Worm (Caenorhabditis elegans) whole organism, L4 larva: Measurements from ENCODE around the gene cdc-25.3.

ENCODE experiments used
- D1046.2 ChIP-seq: fragments of 200-800 bp; sonication (Bioruptor generic); IDR thresholded peaks from 2 replicates; pipeline ENCODE4 v1.3.6; 2022; ENCODE audit warnings: missing genetic modification characterization, missing compliant biosample characterization
- F37D6.2 ChIP-seq: sonication (generic microtip); optimal IDR thresholded peaks from 2 replicates; lab custom pipeline; 2016; ENCODE audit warnings: mild to moderate bottlenecking, missing genetic modification characterization, missing compliant biosample characterization
- F49E8.2 ChIP-seq: sonication (generic microtip); optimal IDR thresholded peaks from 2 replicates; lab custom pipeline; 2016; ENCODE audit warnings: missing compliant biosample characterization, mild to moderate bottlenecking, missing genetic modification characterization, borderline replicate concordance
- T20F7.1 ChIP-seq: fragments of 200-800 bp; sonication (Bioruptor generic); optimal IDR thresholded peaks from 2 replicates; lab custom pipeline; 2018; ENCODE audit warnings: mild to moderate bottlenecking, missing genetic modification characterization, missing compliant biosample characterization
- T26A8.4 ChIP-seq: fragments of 200-800 bp; sonication (Bioruptor generic); IDR thresholded peaks from 2 replicates; pipeline ENCODE4 v1.3.6; 2022; ENCODE audit warnings: missing genetic modification characterization, missing compliant biosample characterization
- Y105C5A.15 ChIP-seq: fragments of 200-800 bp; sonication (Bioruptor generic); IDR thresholded peaks from 2 replicates; pipeline ENCODE4 v1.3.6; 2022; ENCODE audit warnings: missing genetic modification characterization, missing compliant biosample characterization
- Y48G9A.11 ChIP-seq: fragments of 200-800 bp; sonication (Bioruptor generic); IDR thresholded peaks from 2 replicates; pipeline ENCODE4 v1.3.6; 2022; ENCODE audit warnings: missing genetic modification reagents, missing genetic modification characterization, missing compliant biosample characterization
- ama-1 ChIP-seq: fragments of 150-350 bp; optimal IDR thresholded peaks from 2 replicates; lab custom pipeline; 2014; ENCODE audit warnings: inconsistent platforms, mixed read lengths
- arid-1 ChIP-seq: fragments of 200-800 bp; sonication (Bioruptor generic); conservative IDR thresholded peaks from 2 replicates; pipeline ENCODE4 v1.3.6; 2022; ENCODE audit warnings: missing genetic modification reagents, missing genetic modification characterization, missing compliant biosample characterization
- attf-4 ChIP-seq: sonication (generic microtip); optimal IDR thresholded peaks from 3 replicates; lab custom pipeline; 2017; ENCODE audit warnings: missing biosample characterization, missing genetic modification characterization
- ceh-28 ChIP-seq: fragments of 150-350 bp; optimal IDR thresholded peaks from 2 replicates; lab custom pipeline; 2014; ENCODE audit warnings: missing biosample characterization, missing genetic modification reagents, missing genetic modification characterization
- ceh-32 ChIP-seq: sonication (generic microtip); optimal IDR thresholded peaks from 2 replicates; lab custom pipeline; 2016; ENCODE audit warnings: mild to moderate bottlenecking, missing genetic modification characterization, missing compliant biosample characterization; ENCODE audit not compliant: poor library complexity
- ceh-62 ChIP-seq: sonication (generic microtip); optimal IDR thresholded peaks from 2 replicates; lab custom pipeline; 2017; ENCODE audit warnings: missing biosample characterization, missing genetic modification characterization
- ces-1 ChIP-seq: fragments of 150-350 bp; sonication (generic microtip); optimal IDR thresholded peaks from 4 replicates; lab custom pipeline; 2014; ENCODE audit warnings: missing biosample characterization, missing genetic modification reagents, missing genetic modification characterization
- ctbp-1 ChIP-seq: fragments of 200-800 bp; sonication (Bioruptor generic); IDR thresholded peaks from 2 replicates; pipeline ENCODE4 v1.3.6; 2022; ENCODE audit warnings: missing genetic modification reagents, missing genetic modification characterization, missing compliant biosample characterization
- dmd-9 ChIP-seq: fragments of 200-800 bp; sonication (Bioruptor generic); IDR thresholded peaks from 2 replicates; pipeline ENCODE4 v1.3.6; 2022; ENCODE audit warnings: missing genetic modification reagents, missing genetic modification characterization, missing compliant biosample characterization
- dpl-1 ChIP-seq: fragments of 150-350 bp; optimal IDR thresholded peaks from 2 replicates; lab custom pipeline; 2014; ENCODE audit warnings: missing biosample characterization, missing genetic modification reagents, missing genetic modification characterization
- dve-1 ChIP-seq: sonication (generic microtip); optimal IDR thresholded peaks from 2 replicates; lab custom pipeline; 2017; ENCODE audit warnings: antibody characterized with exemption, mild to moderate bottlenecking, missing genetic modification characterization, missing compliant biosample characterization; ENCODE audit not compliant: insufficient read depth
- egl-43 ChIP-seq: fragments of 200-800 bp; sonication (Bioruptor generic); IDR thresholded peaks from 2 replicates; pipeline ENCODE4 v1.3.6; 2022; ENCODE audit warnings: missing genetic modification reagents, missing genetic modification characterization, missing compliant biosample characterization
- hif-1 ChIP-seq, 2 experiments: sonication (generic microtip); optimal IDR thresholded peaks; 2 replicates each; lab custom pipeline; 2016 to 2017; ENCODE audit warnings: missing compliant biosample characterization in 2 of 2, missing genetic modification characterization in 2 of 2, missing genetic modification reagents in 2 of 2, missing genotype in 2 of 2, mild to moderate bottlenecking in 1 of 2
- hlh-11 ChIP-seq: fragments of 200-800 bp; sonication (Bioruptor generic); optimal IDR thresholded peaks from 2 replicates; lab custom pipeline; 2018; ENCODE audit warnings: mild to moderate bottlenecking, missing genetic modification characterization, missing compliant biosample characterization
- hlh-30 ChIP-seq: sonication (generic microtip); optimal IDR thresholded peaks from 2 replicates; lab custom pipeline; 2017; ENCODE audit warnings: antibody characterized with exemption, mild to moderate bottlenecking, missing genetic modification characterization, missing compliant biosample characterization; ENCODE audit not compliant: insufficient read depth
- lin-1 ChIP-seq: fragments of 200-800 bp; sonication (Bioruptor generic); IDR thresholded peaks from 2 replicates; pipeline ENCODE4 v1.3.6; 2022; ENCODE audit warnings: missing genetic modification reagents, missing genetic modification characterization, missing compliant biosample characterization
- lin-13 ChIP-seq: fragments of 150-350 bp; optimal IDR thresholded peaks from 2 replicates; lab custom pipeline; 2014; ENCODE audit warnings: missing biosample characterization, missing genetic modification reagents, missing genetic modification characterization
- lin-15B ChIP-seq: fragments of 150-350 bp; sonication (generic microtip); optimal IDR thresholded peaks from 3 replicates; lab custom pipeline; 2014; ENCODE audit warnings: missing biosample characterization, missing genetic modification characterization
- lin-38 ChIP-seq: fragments of 200-800 bp; sonication (Bioruptor generic); IDR thresholded peaks from 2 replicates; pipeline ENCODE4 v1.3.6; 2022; ENCODE audit warnings: missing genetic modification reagents, missing genetic modification characterization, missing compliant biosample characterization
- lsy-2 ChIP-seq, 2 experiments: fragments of 150-350 bp in 1 of 2; sonication (generic microtip) in 1 of 2; optimal IDR thresholded peaks; 2 replicates each; lab custom pipeline; 2014 to 2017; ENCODE audit warnings: missing biosample characterization in 2 of 2, missing genetic modification characterization in 2 of 2
- madf-9 ChIP-seq: fragments of 200-800 bp; sonication (Bioruptor generic); conservative IDR thresholded peaks from 2 replicates; pipeline ENCODE4 v1.3.6; 2022; ENCODE audit warnings: missing genetic modification reagents, missing genetic modification characterization, missing compliant biosample characterization
- mdl-1 ChIP-seq, 2 experiments: fragments of 150-350 bp in 1 of 2; sonication (generic microtip) in 1 of 2; optimal IDR thresholded peaks; 2 replicates each; lab custom pipeline; 2014 to 2017; ENCODE audit warnings: missing biosample characterization in 2 of 2, missing genetic modification characterization in 2 of 2
- mep-1 ChIP-seq: fragments of 150-350 bp; sonication (generic microtip); optimal IDR thresholded peaks from 3 replicates; lab custom pipeline; 2014; ENCODE audit warnings: missing biosample characterization, missing genetic modification characterization
- mes-2 ChIP-seq: sonication (generic microtip); optimal IDR thresholded peaks from 2 replicates; lab custom pipeline; 2016; ENCODE audit warnings: missing genotype, mild to moderate bottlenecking, missing genetic modification characterization, missing compliant biosample characterization; ENCODE audit not compliant: poor library complexity, severe bottlenecking
- mxl-2 ChIP-seq: fragments of 200-800 bp; sonication (Bioruptor generic); conservative IDR thresholded peaks from 2 replicates; pipeline ENCODE4 v1.3.6; 2022; ENCODE audit warnings: missing genetic modification reagents, missing genetic modification characterization, missing compliant biosample characterization
- nhr-11 ChIP-seq: fragments of 150-350 bp; optimal IDR thresholded peaks from 2 replicates; lab custom pipeline; 2014; ENCODE audit warnings: missing biosample characterization, missing genetic modification characterization
- nhr-237 ChIP-seq: sonication (generic microtip); optimal IDR thresholded peaks from 2 replicates; lab custom pipeline; 2017; ENCODE audit warnings: missing biosample characterization, missing genetic modification characterization
- nhr-28 ChIP-seq: fragments of 150-350 bp; optimal IDR thresholded peaks from 2 replicates; lab custom pipeline; 2014; ENCODE audit warnings: missing biosample characterization, missing genetic modification characterization
- nhr-42 ChIP-seq: fragments of 200-800 bp; sonication (Bioruptor generic); IDR thresholded peaks from 2 replicates; pipeline ENCODE4 v1.3.6; 2022; ENCODE audit warnings: missing genetic modification characterization, missing compliant biosample characterization
- nhr-6 ChIP-seq: fragments of 150-350 bp; optimal IDR thresholded peaks from 2 replicates; lab custom pipeline; 2014; ENCODE audit warnings: missing biosample characterization, missing genetic modification characterization
- pha-4 ChIP-seq, 2 experiments: fragments of 150-350 bp in 1 of 2; fragments of 200-800 bp in 1 of 2; sonication (Bioruptor generic) in 1 of 2; IDR thresholded peaks in 1 of 2; optimal IDR thresholded peaks in 1 of 2; 2 replicates each; pipeline versions ENCODE4 v1.3.6 to Lab custom; 2014 to 2022; ENCODE audit warnings: missing genetic modification characterization in 2 of 2, missing genetic modification reagents in 2 of 2, missing biosample characterization in 1 of 2, missing compliant biosample characterization in 1 of 2
- rbr-2 ChIP-seq: sonication (generic microtip); optimal IDR thresholded peaks from 2 replicates; lab custom pipeline; 2016; ENCODE audit warnings: missing genotype, missing genetic modification characterization, missing compliant biosample characterization
- saeg-2 ChIP-seq: fragments of 200-800 bp; sonication (Bioruptor generic); IDR thresholded peaks from 2 replicates; pipeline ENCODE4 v1.3.6; 2022; ENCODE audit warnings: missing genetic modification reagents, missing genetic modification characterization, missing compliant biosample characterization
- sdz-12 ChIP-seq: fragments of 200-800 bp; sonication (Bioruptor generic); optimal IDR thresholded peaks from 2 replicates; lab custom pipeline; 2018; ENCODE audit warnings: mild to moderate bottlenecking, missing genetic modification characterization, missing compliant biosample characterization
- skn-1 ChIP-seq: fragments of 150-350 bp; optimal IDR thresholded peaks from 2 replicates; lab custom pipeline; 2014; ENCODE audit warnings: missing biosample characterization, missing genetic modification characterization
- spr-1 ChIP-seq: sonication (generic microtip); optimal IDR thresholded peaks from 2 replicates; lab custom pipeline; 2016; ENCODE audit warnings: mild to moderate bottlenecking, missing genetic modification characterization, missing compliant biosample characterization
- unc-130 ChIP-seq: sonication (generic microtip); optimal IDR thresholded peaks from 2 replicates; lab custom pipeline; 2016; ENCODE audit warnings: missing genetic modification reagents, missing genetic modification characterization, missing compliant biosample characterization
- unc-62 ChIP-seq, 3 experiments: fragments of 150-350 bp in 1 of 3; sonication (generic microtip); optimal IDR thresholded peaks in 2 of 3; peaks in 1 of 3; 1 replicate in 1 of 3; 2 replicates in 2 of 3; lab custom pipeline; 2014 to 2017; ENCODE audit warnings: missing biosample characterization in 3 of 3, missing genetic modification characterization in 3 of 3, missing genetic modification reagents in 3 of 3, missing genotype in 1 of 3
- zip-2 ChIP-seq: fragments of 150-350 bp; optimal IDR thresholded peaks from 2 replicates; lab custom pipeline; 2014; ENCODE audit warnings: missing biosample characterization, missing genetic modification characterization

cdc-25.3 gene

DNA sequence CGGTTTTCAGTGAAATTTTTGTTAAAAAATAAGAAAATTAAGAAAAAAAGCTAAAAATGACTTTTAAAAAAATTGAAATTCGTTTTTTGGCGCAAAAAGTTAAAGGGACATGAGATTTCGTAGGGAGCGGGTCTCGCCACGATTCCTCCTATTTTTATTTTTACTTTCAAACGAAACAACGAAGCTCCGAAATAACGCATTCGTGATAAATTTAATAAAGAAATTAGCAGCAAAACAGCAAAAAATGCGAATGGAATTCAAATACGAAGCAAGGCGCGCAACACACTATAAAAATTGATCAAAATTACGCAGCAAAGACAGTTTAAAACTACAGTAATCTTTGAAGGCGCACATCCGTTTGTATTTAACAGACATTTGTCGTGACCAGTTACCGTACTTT is 18.0 kb downstream of the cdc-25.3 start:
- peak; percentile 17 for TF ChIP-seq F37D6.2
- no peak for TF ChIP-seq egl-43 (GFP tag; lab: Robert Waterston, UW)
- no peak for TF ChIP-seq nhr-11 (tag; lab: Kevin White, UChicago)
- TF ChIP-seq sdz-12 (GFP tag; lab: Kevin White, UChicago), result no peak
- no peak for TF ChIP-seq nhr-42
- no peak for TF ChIP-seq dmd-9 (GFP tag; lab: Robert Waterston, UW)
- peak; percentile 19 for TF ChIP-seq ama-1 (lab: Kevin White, UChicago)
- TF ChIP-seq hlh-11 (tag; lab: Kevin White, UChicago), result no peak
- no peak for TF ChIP-seq skn-1
- TF ChIP-seq unc-62 (GFP tag; optimal IDR thresholded peaks at IDR 0.05 in 1 of 2; lab: Kevin White, UChicago), result peak in 1 of 2 experiments; percentile 91
- TF ChIP-seq unc-62 (tag; optimal IDR thresholded peaks at IDR 0.05; lab: Kevin White, UChicago), result no peak
- peak; percentile 60 for TF ChIP-seq mes-2 (tag; lab: Kevin White, UChicago)
- TF ChIP-seq mep-1, result peak; percentile 1
- TF ChIP-seq hlh-30 (tag; lab: Kevin White, UChicago), result peak; percentile 13
- TF ChIP-seq mdl-1 (tag; optimal IDR thresholded peaks at IDR 0.05; lab: Kevin White, UChicago), result no peak
- TF ChIP-seq spr-1 (tag; lab: Kevin White, UChicago), result no peak
- 0 out of 2 replicates have a peak, but pooled peaks have one; percentile 26 for TF ChIP-seq lin-38
- no peak for TF ChIP-seq attf-4 (tag; lab: Kevin White, UChicago)
- TF ChIP-seq rbr-2 (tag; lab: Kevin White, UChicago), result no peak
- peak; percentile 6 for TF ChIP-seq dve-1 (tag; lab: Kevin White, UChicago)
- no peak for TF ChIP-seq nhr-28 (tag; lab: Kevin White, UChicago)
- TF ChIP-seq pha-4 (GFP tag; IDR thresholded peaks at IDR 0.05; lab: Robert Waterston, UW), result no peak
- TF ChIP-seq pha-4 (tag; optimal IDR thresholded peaks at IDR 0.05; lab: Kevin White, UChicago), result no peak
- TF ChIP-seq lin-1, result no peak
- no peak for TF ChIP-seq lin-13
- TF ChIP-seq Y105C5A.15 (GFP tag; lab: Robert Waterston, UW), result no peak
- no peak for TF ChIP-seq ceh-28 (tag; lab: Kevin White, UChicago)
- peak; percentile 10 for TF ChIP-seq F49E8.2 (tag; lab: Kevin White, UChicago)
- TF ChIP-seq saeg-2 (GFP tag; lab: Robert Waterston, UW), result no peak
- TF ChIP-seq arid-1 (GFP tag; lab: Robert Waterston, UW), result no peak
- no peak for TF ChIP-seq nhr-237 (tag; lab: Kevin White, UChicago)
- TF ChIP-seq ceh-32 (tag; lab: Kevin White, UChicago), result no peak
- TF ChIP-seq T26A8.4 (GFP tag; lab: Robert Waterston, UW), result no peak
- TF ChIP-seq zip-2 (tag; lab: Kevin White, UChicago), result no peak
- no peak for TF ChIP-seq mxl-2 (GFP tag; lab: Robert Waterston, UW)
- TF ChIP-seq Y48G9A.11 (GFP tag; lab: Robert Waterston, UW), result peak; percentile 76
- TF ChIP-seq D1046.2 (GFP tag; lab: Robert Waterston, UW), result no peak
- TF ChIP-seq dpl-1 (GFP tag; lab: Kevin White, UChicago), result peak; percentile 53
- no peak for TF ChIP-seq ces-1 (GFP tag; lab: Kevin White, UChicago)
- TF ChIP-seq hif-1 (tag; optimal IDR thresholded peaks at IDR 0.05; lab: Kevin White, UChicago), result peak in 1 of 2 experiments; percentile 8
- TF ChIP-seq ceh-62 (tag; lab: Kevin White, UChicago), result no peak
- TF ChIP-seq nhr-6 (tag; lab: Kevin White, UChicago), result no peak
- TF ChIP-seq T20F7.1 (GFP tag; lab: Kevin White, UChicago), result peak; percentile 86
- no peak for TF ChIP-seq madf-9 (GFP tag; lab: Robert Waterston, UW)
- peak in 1 of 2 experiments; percentile 82 for TF ChIP-seq lsy-2 (tag; optimal IDR thresholded peaks at IDR 0.05; lab: Kevin White, UChicago)
- no peak for TF ChIP-seq lin-15B (tag; lab: Kevin White, UChicago)
- no peak for TF ChIP-seq unc-130
- no peak for TF ChIP-seq ctbp-1 (GFP tag; lab: Robert Waterston, UW)
